Worm (Caenorhabditis elegans) whole organism, midembryonic: Measurements from ENCODE around the gene C17C3.11.

Experiments
- T22C8.4 ChIP-seq: fragments of 200-800 bp; sonication (Bioruptor generic); IDR thresholded peaks from 2 replicates; pipeline ENCODE4 v1.3.6; 2022; ENCODE audit warnings: missing genetic modification characterization, missing compliant biosample characterization
- flt-1 ChIP-seq: fragments of 200-800 bp; sonication (Bioruptor generic); IDR thresholded peaks from 2 replicates; pipeline ENCODE4 v1.3.6; 2022; ENCODE audit warnings: missing genetic modification characterization, missing compliant biosample characterization
- klf-2 ChIP-seq: fragments of 200-800 bp; sonication (Bioruptor generic); conservative IDR thresholded peaks from 2 replicates; pipeline ENCODE4 v1.3.6; 2022; ENCODE audit warnings: missing genetic modification reagents, missing genetic modification characterization, missing compliant biosample characterization
- med-1 ChIP-seq: sonication (generic microtip); optimal IDR thresholded peaks from 2 replicates; lab custom pipeline; 2017; ENCODE audit warnings: missing genetic modification characterization, mild to moderate bottlenecking, missing compliant biosample characterization, antibody characterized with exemption, missing genetic modification reagents; ENCODE audit not compliant: insufficient read depth
- ref-1 ChIP-seq: fragments of 200-800 bp; sonication (Bioruptor generic); conservative IDR thresholded peaks from 2 replicates; pipeline ENCODE4 v1.3.6; 2022; ENCODE audit warnings: missing genetic modification reagents, missing genetic modification characterization, missing compliant biosample characterization
- tab-1 ChIP-seq: fragments of 200-800 bp; sonication (Bioruptor generic); IDR thresholded peaks from 2 replicates; pipeline ENCODE4 v1.3.6; 2022; ENCODE audit warnings: missing genetic modification characterization, missing compliant biosample characterization
- ztf-23 ChIP-seq: fragments of 200-800 bp; sonication (Bioruptor generic); IDR thresholded peaks from 2 replicates; pipeline ENCODE4 v1.3.6; 2022; ENCODE audit warnings: missing genetic modification reagents, missing genetic modification characterization, missing compliant biosample characterization

DNA sequence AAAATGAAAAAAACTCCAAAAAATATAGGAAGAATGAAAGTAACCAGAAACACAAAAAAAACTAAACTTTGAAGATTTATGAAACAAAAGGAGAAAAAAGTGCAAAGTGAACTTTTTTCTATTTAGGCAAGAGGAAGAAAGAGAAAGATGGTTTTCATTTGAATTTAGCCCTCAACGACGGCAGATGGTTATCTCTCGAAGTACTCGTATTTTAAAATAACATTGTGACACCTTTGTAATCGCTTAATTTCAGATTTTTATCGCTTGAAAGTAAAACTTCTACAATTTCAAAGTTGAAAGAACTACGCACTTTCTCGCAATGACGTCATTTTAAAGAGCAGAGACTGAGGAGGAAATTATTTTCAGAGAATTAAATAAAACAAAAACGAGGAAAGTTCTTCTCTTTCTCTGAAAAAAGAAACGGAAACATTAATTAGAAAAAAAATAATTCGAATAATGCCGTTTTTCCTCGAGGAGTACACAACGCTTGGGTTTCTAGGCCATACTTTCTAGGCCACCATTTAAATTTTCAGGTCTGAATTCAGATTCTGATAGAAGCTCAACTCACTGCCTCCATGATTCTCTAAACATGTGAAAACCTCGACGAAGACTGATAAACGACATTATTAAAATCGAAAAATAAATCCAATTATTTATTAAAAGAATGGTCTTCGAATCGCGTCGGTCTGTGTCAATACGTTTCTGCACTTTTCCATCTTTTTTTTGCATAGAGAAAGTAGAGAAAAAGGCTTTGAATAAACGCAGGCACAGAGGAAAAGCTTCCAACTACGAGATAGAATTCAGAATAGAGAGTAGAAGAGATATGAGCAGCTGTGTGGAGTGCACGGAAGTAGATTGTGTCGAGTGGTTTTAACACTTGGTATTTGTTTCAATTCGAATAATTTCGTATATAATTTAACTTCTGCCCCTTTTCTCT, 25.9 kb upstream of the C17C3.11 start:
- TF ChIP-seq flt-1 (GFP tag; lab: Robert Waterston, UW) (no peak), T22C8.4 (GFP tag; lab: Robert Waterston, UW) (no peak), ref-1 (GFP tag; lab: Robert Waterston, UW) (no peak), med-1 (no peak), klf-2 (no peak), ztf-23 (GFP tag; lab: Robert Waterston, UW) (no peak), tab-1 (GFP tag; lab: Robert Waterston, UW) (no peak)
